Worm (Caenorhabditis elegans) whole organism, L4 larva: Measurements from ENCODE around the gene Y49G5A.1.

Experiments used
- D1046.2 ChIP-seq: fragments of 200-800 bp; sonication (Bioruptor generic); IDR thresholded peaks from 2 replicates; pipeline ENCODE4 v1.3.6; 2022; ENCODE audit warnings: missing genetic modification characterization, missing compliant biosample characterization
- F26F4.8 ChIP-seq: fragments of 200-800 bp; sonication (Bioruptor generic); conservative IDR thresholded peaks from 2 replicates; pipeline ENCODE4 v1.3.6; 2022; ENCODE audit warnings: missing genetic modification characterization, missing compliant biosample characterization
- F37D6.2 ChIP-seq: sonication (generic microtip); optimal IDR thresholded peaks from 2 replicates; lab custom pipeline; 2016; ENCODE audit warnings: mild to moderate bottlenecking, missing genetic modification characterization, missing compliant biosample characterization
- T20F7.1 ChIP-seq: fragments of 200-800 bp; sonication (Bioruptor generic); optimal IDR thresholded peaks from 2 replicates; lab custom pipeline; 2018; ENCODE audit warnings: mild to moderate bottlenecking, missing genetic modification characterization, missing compliant biosample characterization
- T26A8.4 ChIP-seq: fragments of 200-800 bp; sonication (Bioruptor generic); IDR thresholded peaks from 2 replicates; pipeline ENCODE4 v1.3.6; 2022; ENCODE audit warnings: missing genetic modification characterization, missing compliant biosample characterization
- aha-1 ChIP-seq: fragments of 150-350 bp; peaks from one replicate; lab custom pipeline; 2014; ENCODE audit warnings: missing biosample characterization, missing genetic modification characterization
- ceh-44 ChIP-seq: fragments of 200-800 bp; sonication (Bioruptor generic); IDR thresholded peaks from 2 replicates; pipeline ENCODE4 v1.3.6; 2022; ENCODE audit warnings: missing genetic modification reagents, missing genetic modification characterization, missing compliant biosample characterization
- ces-1 ChIP-seq: fragments of 150-350 bp; sonication (generic microtip); optimal IDR thresholded peaks from 4 replicates; lab custom pipeline; 2014; ENCODE audit warnings: missing biosample characterization, missing genetic modification reagents, missing genetic modification characterization
- daf-16 ChIP-seq, 3 experiments: sonication (generic microtip); optimal IDR thresholded peaks; 2 replicates each; lab custom pipeline; 2016 to 2017; ENCODE audit warnings: missing genetic modification characterization in 3 of 3, missing genetic modification reagents in 3 of 3, mild to moderate bottlenecking in 2 of 3, missing compliant biosample characterization in 2 of 3, missing biosample characterization in 1 of 3, moderate library complexity in 1 of 3
- daf-19 ChIP-seq: fragments of 200-800 bp; sonication (Bioruptor generic); conservative IDR thresholded peaks from 2 replicates; pipeline ENCODE4 v1.3.6; 2022; ENCODE audit warnings: missing genetic modification characterization, missing compliant biosample characterization
- dmd-8 ChIP-seq: fragments of 200-800 bp; sonication (Bioruptor generic); IDR thresholded peaks from 2 replicates; pipeline ENCODE4 v1.3.6; 2022; ENCODE audit warnings: missing genetic modification characterization, missing compliant biosample characterization
- egl-43 ChIP-seq: fragments of 200-800 bp; sonication (Bioruptor generic); IDR thresholded peaks from 2 replicates; pipeline ENCODE4 v1.3.6; 2022; ENCODE audit warnings: missing genetic modification reagents, missing genetic modification characterization, missing compliant biosample characterization
- hmg-1.1 ChIP-seq: fragments of 200-800 bp; sonication (Bioruptor generic); IDR thresholded peaks from 2 replicates; pipeline ENCODE4 v1.3.6; 2022; ENCODE audit warnings: missing genetic modification reagents, missing genetic modification characterization, missing compliant biosample characterization
- jun-1 ChIP-seq: fragments of 150-350 bp; optimal IDR thresholded peaks from 2 replicates; lab custom pipeline; 2014; ENCODE audit warnings: missing biosample characterization, missing genetic modification reagents, missing genetic modification characterization
- lim-7 ChIP-seq: fragments of 200-800 bp; sonication (Bioruptor generic); IDR thresholded peaks from 2 replicates; pipeline ENCODE4 v1.3.6; 2022; ENCODE audit warnings: missing genetic modification characterization, missing compliant biosample characterization
- lin-29 ChIP-seq: fragments of 200-800 bp; sonication (Bioruptor generic); IDR thresholded peaks from 2 replicates; pipeline ENCODE4 v1.3.6; 2022; ENCODE audit warnings: missing genetic modification reagents, missing genetic modification characterization, missing compliant biosample characterization
- lsy-2 ChIP-seq, 2 experiments: fragments of 150-350 bp in 1 of 2; sonication (generic microtip) in 1 of 2; optimal IDR thresholded peaks; 2 replicates each; lab custom pipeline; 2014 to 2017; ENCODE audit warnings: missing biosample characterization in 2 of 2, missing genetic modification characterization in 2 of 2
- madf-5 ChIP-seq, 2 experiments: fragments of 200-800 bp; sonication (Bioruptor generic); IDR thresholded peaks; 2 replicates each; pipeline ENCODE4 v1.3.6; 2022; ENCODE audit warnings: missing compliant biosample characterization in 2 of 2, missing genetic modification characterization in 2 of 2
- madf-9 ChIP-seq: fragments of 200-800 bp; sonication (Bioruptor generic); conservative IDR thresholded peaks from 2 replicates; pipeline ENCODE4 v1.3.6; 2022; ENCODE audit warnings: missing genetic modification reagents, missing genetic modification characterization, missing compliant biosample characterization
- mep-1 ChIP-seq: fragments of 150-350 bp; sonication (generic microtip); optimal IDR thresholded peaks from 3 replicates; lab custom pipeline; 2014; ENCODE audit warnings: missing biosample characterization, missing genetic modification characterization
- mes-2 ChIP-seq: sonication (generic microtip); optimal IDR thresholded peaks from 2 replicates; lab custom pipeline; 2016; ENCODE audit warnings: missing genotype, mild to moderate bottlenecking, missing genetic modification characterization, missing compliant biosample characterization; ENCODE audit not compliant: poor library complexity, severe bottlenecking
- nhr-111 ChIP-seq: fragments of 200-800 bp; sonication (Bioruptor generic); optimal IDR thresholded peaks from 2 replicates; lab custom pipeline; 2018; ENCODE audit warnings: mild to moderate bottlenecking, missing genetic modification characterization, missing compliant biosample characterization
- nhr-25 ChIP-seq: sonication (generic microtip); optimal IDR thresholded peaks from 2 replicates; lab custom pipeline; 2017; ENCODE audit warnings: missing genetic modification characterization, mild to moderate bottlenecking, missing compliant biosample characterization, antibody characterized with exemption, moderate library complexity, borderline replicate concordance; ENCODE audit not compliant: insufficient read depth
- nhr-28 ChIP-seq: fragments of 150-350 bp; optimal IDR thresholded peaks from 2 replicates; lab custom pipeline; 2014; ENCODE audit warnings: missing biosample characterization, missing genetic modification characterization
- nhr-42 ChIP-seq: fragments of 200-800 bp; sonication (Bioruptor generic); IDR thresholded peaks from 2 replicates; pipeline ENCODE4 v1.3.6; 2022; ENCODE audit warnings: missing genetic modification characterization, missing compliant biosample characterization
- nhr-77 ChIP-seq: fragments of 150-350 bp; optimal IDR thresholded peaks from 2 replicates; lab custom pipeline; 2014; ENCODE audit warnings: missing biosample characterization, missing genetic modification characterization
- php-3 ChIP-seq: fragments of 200-800 bp; sonication (Bioruptor generic); IDR thresholded peaks from 2 replicates; pipeline ENCODE4 v1.3.6; 2022; ENCODE audit warnings: missing genetic modification reagents, missing genetic modification characterization, missing compliant biosample characterization
- pqm-1 ChIP-seq: sonication (generic microtip); optimal IDR thresholded peaks from 2 replicates; lab custom pipeline; 2017; ENCODE audit warnings: missing biosample characterization, missing genetic modification characterization
- rbr-2 ChIP-seq: sonication (generic microtip); optimal IDR thresholded peaks from 2 replicates; lab custom pipeline; 2016; ENCODE audit warnings: missing genotype, missing genetic modification characterization, missing compliant biosample characterization
- spr-1 ChIP-seq: sonication (generic microtip); optimal IDR thresholded peaks from 2 replicates; lab custom pipeline; 2016; ENCODE audit warnings: mild to moderate bottlenecking, missing genetic modification characterization, missing compliant biosample characterization
- spr-3 ChIP-seq: fragments of 200-800 bp; sonication (Bioruptor generic); optimal IDR thresholded peaks from 2 replicates; lab custom pipeline; 2018; ENCODE audit warnings: mild to moderate bottlenecking, missing genetic modification characterization, missing compliant biosample characterization
- unc-130 ChIP-seq: sonication (generic microtip); optimal IDR thresholded peaks from 2 replicates; lab custom pipeline; 2016; ENCODE audit warnings: missing genetic modification reagents, missing genetic modification characterization, missing compliant biosample characterization
- unc-62 ChIP-seq, 3 experiments: fragments of 150-350 bp in 1 of 3; sonication (generic microtip); optimal IDR thresholded peaks in 2 of 3; peaks in 1 of 3; 1 replicate in 1 of 3; 2 replicates in 2 of 3; lab custom pipeline; 2014 to 2017; ENCODE audit warnings: missing biosample characterization in 3 of 3, missing genetic modification characterization in 3 of 3, missing genetic modification reagents in 3 of 3, missing genotype in 1 of 3
- vab-7 ChIP-seq: fragments of 200-800 bp; sonication (Bioruptor generic); IDR thresholded peaks from 2 replicates; pipeline ENCODE4 v1.3.6; 2022; ENCODE audit warnings: missing genetic modification reagents, missing genetic modification characterization, missing compliant biosample characterization
- zag-1 ChIP-seq: fragments of 150-350 bp; optimal IDR thresholded peaks from 2 replicates; lab custom pipeline; 2014; ENCODE audit warnings: missing biosample characterization, missing genetic modification characterization
- zfp-3 ChIP-seq: fragments of 200-800 bp; sonication (Bioruptor generic); conservative IDR thresholded peaks from 2 replicates; pipeline ENCODE4 v1.3.6; 2022; ENCODE audit warnings: missing genetic modification reagents, missing genetic modification characterization, missing compliant biosample characterization
- ztf-7 ChIP-seq: fragments of 150-350 bp; optimal IDR thresholded peaks from 2 replicates; lab custom pipeline; 2014; ENCODE audit warnings: missing biosample characterization, missing genetic modification characterization

Gene Y49G5A.1

ce11 chrV:5314104-5314503 lies 26.9 kb upstream of the Y49G5A.1 start, which contains the start of gene C10G8.2:
TSS of gene C10G8.2 (plus strand) at chrV:5314404.
- peak in 1 of 2 experiments; percentile 50 for TF ChIP-seq unc-62 (GFP tag; optimal IDR thresholded peaks at IDR 0.05 in 1 of 2; lab: Kevin White, UChicago)
- no peak for TF ChIP-seq unc-62 (tag; optimal IDR thresholded peaks at IDR 0.05; lab: Kevin White, UChicago)
- no peak for TF ChIP-seq dmd-8 (GFP tag; lab: Robert Waterston, UW)
- no peak for TF ChIP-seq rbr-2 (tag; lab: Kevin White, UChicago)
- TF ChIP-seq, all 104 proteins: peak for 1

DNA sequence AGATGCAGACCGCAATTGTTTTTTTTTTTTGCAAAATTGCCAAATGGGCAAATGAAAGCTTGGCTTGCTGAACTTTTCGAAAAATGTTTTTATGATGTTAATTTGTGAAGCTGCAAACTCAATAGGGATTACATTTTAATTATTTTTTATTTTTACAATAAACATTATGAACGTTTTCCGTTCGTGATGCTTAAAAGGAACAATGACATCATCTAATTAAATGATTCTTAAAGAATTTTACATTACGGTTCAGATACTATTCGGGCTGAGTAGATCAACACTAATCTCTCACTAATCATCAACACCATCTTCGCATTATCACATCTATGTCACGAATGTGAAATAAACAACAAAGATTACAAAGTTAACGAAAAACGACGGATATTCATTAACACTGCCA lies 25.3 kb upstream of the Y49G5A.1 start, which contains the start of gene C10G8.3:
Gene C10G8.3, plus strand, starts transcription at position 301 of the 400 bp plus-strand sequence.
- TF ChIP-seq madf-9 (GFP tag; lab: Robert Waterston, UW) (no peak), unc-62 (GFP tag; optimal IDR thresholded peaks at IDR 0.05 in 1 of 2; lab: Kevin White, UChicago) (peak in 1 of 2 experiments; percentile 45), unc-62 (tag; optimal IDR thresholded peaks at IDR 0.05; lab: Kevin White, UChicago) (no peak)

DNA sequence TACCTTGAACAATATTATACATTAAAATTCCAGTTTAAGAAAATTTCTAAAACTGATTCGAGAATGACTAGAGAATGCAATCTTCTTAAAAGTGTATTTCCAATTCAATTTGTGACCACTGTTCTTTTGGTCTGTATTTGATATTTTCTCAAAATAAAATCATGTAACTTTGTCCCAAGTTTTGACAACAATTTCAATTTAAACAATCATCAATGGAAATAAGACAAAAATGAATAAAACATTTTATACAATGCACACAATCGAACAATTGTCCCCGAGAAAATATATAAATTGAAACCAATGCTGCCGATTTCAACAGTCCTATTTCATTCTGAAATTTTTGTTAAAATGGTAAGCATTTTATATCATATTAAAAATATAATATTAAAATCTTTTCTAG lies 24.5 kb upstream of the Y49G5A.1 start, which contains the start of gene C10G8.4:
Gene C10G8.4, plus strand, starts transcription at position 301 of the 400 bp plus-strand sequence.
- TF ChIP-seq nhr-111 (GFP tag; lab: Kevin White, UChicago): no peak
- TF ChIP-seq pqm-1 (tag; lab: Kevin White, UChicago): no peak
- TF ChIP-seq vab-7 (GFP tag; lab: Robert Waterston, UW): no peak
- no peak for TF ChIP-seq ztf-7 (tag; lab: Kevin White, UChicago)
- no peak for TF ChIP-seq daf-16 (GFP tag; optimal IDR thresholded peaks at IDR 0.05; lab: Kevin White, UChicago)
- no peak for TF ChIP-seq daf-16 (tag; optimal IDR thresholded peaks at IDR 0.05; lab: Kevin White, UChicago)
- TF ChIP-seq ces-1 (GFP tag; lab: Kevin White, UChicago): no peak
- TF ChIP-seq T26A8.4 (GFP tag; lab: Robert Waterston, UW): no peak
- TF ChIP-seq nhr-28 (tag; lab: Kevin White, UChicago): no peak
- TF ChIP-seq nhr-77 (tag; lab: Kevin White, UChicago): no peak
- no peak for TF ChIP-seq hmg-1.1 (GFP tag; lab: Robert Waterston, UW)
- no peak for TF ChIP-seq F37D6.2 (tag; lab: Kevin White, UChicago)
- TF ChIP-seq zfp-3 (GFP tag; lab: Robert Waterston, UW): no peak
- no peak for TF ChIP-seq spr-3 (GFP tag; lab: Kevin White, UChicago)
- no peak for TF ChIP-seq D1046.2 (GFP tag; lab: Robert Waterston, UW)
- TF ChIP-seq aha-1 (tag; lab: Kevin White, UChicago): no peak
- TF ChIP-seq madf-5 (GFP tag; IDR thresholded peaks at IDR 0.05; lab: Robert Waterston, UW): no peak
- TF ChIP-seq unc-130: no peak

DNA sequence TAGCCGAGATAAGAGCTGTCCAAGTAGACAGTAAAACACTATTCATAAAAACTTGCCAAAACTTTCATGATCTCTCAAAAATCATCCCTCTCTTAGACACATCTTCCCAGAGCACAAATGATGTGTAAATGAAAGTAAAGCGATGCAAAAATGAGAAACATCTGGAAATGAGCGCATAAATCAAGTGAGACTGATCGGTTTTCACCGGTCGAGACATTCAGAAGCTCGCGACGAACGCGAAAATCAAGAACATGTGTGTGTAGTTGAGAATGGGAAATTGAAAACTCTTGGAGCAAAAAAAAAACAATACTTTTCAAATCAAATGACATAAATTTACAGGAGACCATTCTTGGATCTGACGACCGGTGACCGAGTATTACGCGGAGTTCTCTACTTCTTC lies 17.2 kb upstream of the Y49G5A.1 start:
- TF ChIP-seq lim-7 (GFP tag; lab: Robert Waterston, UW) (no peak), lsy-2 (tag; optimal IDR thresholded peaks at IDR 0.05; lab: Kevin White, UChicago) (no peak), daf-19 (no peak), madf-5 (GFP tag; IDR thresholded peaks at IDR 0.05; lab: Robert Waterston, UW) (no peak), unc-62 (GFP tag; optimal IDR thresholded peaks at IDR 0.05 in 1 of 2; lab: Kevin White, UChicago) (no peak), unc-62 (tag; optimal IDR thresholded peaks at IDR 0.05; lab: Kevin White, UChicago) (no peak), zag-1 (tag; lab: Kevin White, UChicago) (no peak), mes-2 (no peak), lin-29 (GFP tag; lab: Robert Waterston, UW) (no peak), nhr-42 (GFP tag; lab: Robert Waterston, UW) (no peak), jun-1 (no peak)

ce11 chrV:5303389-5303788 lies 16.2 kb upstream of the Y49G5A.1 start, which contains the start of gene ncx-2:
TSS of gene ncx-2 (plus strand) at chrV:5303689.
- TF ChIP-seq F26F4.8 (no peak), php-3 (no peak), ceh-44 (GFP tag; lab: Robert Waterston, UW) (no peak), spr-1 (tag; lab: Kevin White, UChicago) (no peak), zfp-3 (GFP tag; lab: Robert Waterston, UW) (no peak), mep-1 (no peak), T20F7.1 (no peak), nhr-25 (tag; lab: Kevin White, UChicago) (no peak), egl-43 (GFP tag; lab: Robert Waterston, UW) (no peak)
